Worm (Caenorhabditis elegans) whole organism, early embryonic: Measurements from ENCODE around the gene sdz-9.
A peak's percentile ranks its signal among the peaks of the same experiment; 100 is the strongest.

Source experiments
- B0310.2 ChIP-seq: sonication (generic microtip); optimal IDR thresholded peaks from 2 replicates; lab custom pipeline; 2016; ENCODE audit warnings: mild to moderate bottlenecking, missing genetic modification characterization, missing compliant biosample characterization
- F13C5.2 ChIP-seq: sonication (generic microtip); optimal IDR thresholded peaks from 2 replicates; lab custom pipeline; 2017; ENCODE audit warnings: mild to moderate bottlenecking, missing genetic modification characterization, inconsistent platforms, missing compliant biosample characterization
- aly-1 ChIP-seq: sonication (generic microtip); optimal IDR thresholded peaks from 2 replicates; lab custom pipeline; 2016; ENCODE audit warnings: missing genetic modification characterization, missing compliant biosample characterization
- ama-1 ChIP-seq: fragments of 150-350 bp; optimal IDR thresholded peaks from 2 replicates; lab custom pipeline; 2014
- ceh-13 ChIP-seq: fragments of 200-800 bp; sonication (Bioruptor generic); optimal IDR thresholded peaks from 2 replicates; lab custom pipeline; 2018; ENCODE audit warnings: mild to moderate bottlenecking, missing genetic modification characterization, missing compliant biosample characterization
- ceh-36 ChIP-seq: sonication (generic microtip); optimal IDR thresholded peaks from 2 replicates; lab custom pipeline; 2016; ENCODE audit warnings: missing genetic modification characterization, inconsistent platforms, missing compliant biosample characterization
- ets-7 ChIP-seq: sonication (generic microtip); optimal IDR thresholded peaks from 2 replicates; lab custom pipeline; 2016; ENCODE audit warnings: missing genotype, missing genetic modification characterization, missing compliant biosample characterization
- flt-1 ChIP-seq: fragments of 200-800 bp; sonication (Bioruptor generic); IDR thresholded peaks from 2 replicates; pipeline ENCODE4 v1.3.6; 2022; ENCODE audit warnings: missing genetic modification characterization, missing compliant biosample characterization
- hmbx-1 ChIP-seq: sonication (generic microtip); optimal IDR thresholded peaks from 2 replicates; lab custom pipeline; 2016; ENCODE audit warnings: mild to moderate bottlenecking, missing genetic modification characterization, missing compliant biosample characterization
- hmg-4 ChIP-seq: fragments of 200-800 bp; sonication (Bioruptor generic); optimal IDR thresholded peaks from 2 replicates; lab custom pipeline; 2018; ENCODE audit warnings: mild to moderate bottlenecking, missing genetic modification characterization, missing compliant biosample characterization
- hnd-1 ChIP-seq: sonication (generic microtip); optimal IDR thresholded peaks from 2 replicates; lab custom pipeline; 2016; ENCODE audit warnings: missing genetic modification characterization, missing compliant biosample characterization
- pes-1 ChIP-seq: fragments of 200-800 bp; sonication (Bioruptor generic); IDR thresholded peaks from 2 replicates; pipeline ENCODE4 v1.3.6; 2022; ENCODE audit warnings: missing genetic modification reagents, missing genetic modification characterization, missing compliant biosample characterization
- scrt-1 ChIP-seq: fragments of 200-800 bp; sonication (Bioruptor generic); IDR thresholded peaks from 2 replicates; pipeline ENCODE4 v1.3.6; 2022; ENCODE audit warnings: missing genetic modification characterization, missing compliant biosample characterization
- sea-1 ChIP-seq: fragments of 200-800 bp; sonication (Bioruptor generic); conservative IDR thresholded peaks from 2 replicates; pipeline ENCODE4 v1.3.6; 2022; ENCODE audit warnings: missing genetic modification characterization, missing compliant biosample characterization
- tbx-11 ChIP-seq: fragments of 200-800 bp; sonication (Bioruptor generic); IDR thresholded peaks from 2 replicates; pipeline ENCODE4 v1.3.6; 2022; ENCODE audit warnings: missing genetic modification characterization, missing compliant biosample characterization
- tbx-37 ChIP-seq: fragments of 200-800 bp; sonication (Bioruptor generic); conservative IDR thresholded peaks from 2 replicates; pipeline ENCODE4 v1.3.6; 2022; ENCODE audit warnings: missing genetic modification reagents, missing genetic modification characterization, missing compliant biosample characterization
- tra-4 ChIP-seq: sonication (generic microtip); optimal IDR thresholded peaks from 2 replicates; lab custom pipeline; 2017; ENCODE audit warnings: missing genetic modification characterization, missing compliant biosample characterization

Gene sdz-9

ce11 chrII:2758476-2758875, 15.0 kb downstream of the sdz-9 start, which contains the start of gene fbxb-107:
fbxb-107 (plus strand) TSS chrII:2758772.
- TF ChIP-seq scrt-1 = no peak
- TF ChIP-seq tbx-11 (GFP tag; lab: Robert Waterston, UW) = no peak
- TF ChIP-seq aly-1 (tag; lab: Kevin White, UChicago) = no peak
- TF ChIP-seq hnd-1 (tag; lab: Kevin White, UChicago) = no peak
- TF ChIP-seq ets-7 (tag; lab: Kevin White, UChicago) = no peak
- TF ChIP-seq pes-1 (GFP tag; lab: Robert Waterston, UW) = no peak
- no peak for TF ChIP-seq tra-4 (tag; lab: Kevin White, UChicago)
- no peak for TF ChIP-seq hmg-4
- no peak for TF ChIP-seq flt-1 (GFP tag; lab: Robert Waterston, UW)
- TF ChIP-seq sea-1 = no peak; the same call in 1 of the 2 replicates
- TF ChIP-seq ama-1 = no peak
- no peak for TF ChIP-seq B0310.2 (tag; lab: Kevin White, UChicago)
- no peak for TF ChIP-seq tbx-37
- no peak for TF ChIP-seq ceh-36 (tag; lab: Kevin White, UChicago)
- TF ChIP-seq F13C5.2 (tag; lab: Kevin White, UChicago) = no peak

DNA sequence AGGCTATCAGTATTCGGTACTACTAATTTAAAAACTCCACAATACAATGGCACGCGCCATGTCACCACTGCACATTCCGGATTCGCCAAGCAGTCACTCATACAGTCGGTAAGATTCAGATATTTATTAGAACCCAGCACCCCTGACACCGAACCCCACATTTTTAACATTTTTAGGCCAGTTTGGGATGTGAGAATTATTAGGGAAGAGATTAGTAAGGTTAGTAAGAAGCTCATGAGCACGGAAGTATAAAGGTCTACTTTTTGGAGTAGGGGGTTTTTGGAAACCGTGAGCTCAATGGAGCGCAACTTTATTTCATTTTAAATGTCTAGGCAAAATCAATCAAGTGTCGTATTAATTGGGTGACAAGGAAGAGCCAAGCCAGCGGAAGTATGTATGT, 15.5 kb downstream of the sdz-9 start, which contains the start of gene F29A7.8:
F29A7.8 (minus strand) TSS at position 101 of the 400 bp plus-strand sequence.
- TF ChIP-seq pes-1 (GFP tag; lab: Robert Waterston, UW) (no peak), aly-1 (tag; lab: Kevin White, UChicago) (no peak), hmbx-1 (tag; lab: Kevin White, UChicago) (no peak), tbx-11 (GFP tag; lab: Robert Waterston, UW) (no peak), flt-1 (GFP tag; lab: Robert Waterston, UW) (no peak), sea-1 (no peak), ceh-13 (GFP tag; lab: Kevin White, UChicago) (no peak), hnd-1 (tag; lab: Kevin White, UChicago) (no peak), scrt-1 (no peak), B0310.2 (tag; lab: Kevin White, UChicago) (no peak), F13C5.2 (tag; lab: Kevin White, UChicago) (no peak)

DNA sequence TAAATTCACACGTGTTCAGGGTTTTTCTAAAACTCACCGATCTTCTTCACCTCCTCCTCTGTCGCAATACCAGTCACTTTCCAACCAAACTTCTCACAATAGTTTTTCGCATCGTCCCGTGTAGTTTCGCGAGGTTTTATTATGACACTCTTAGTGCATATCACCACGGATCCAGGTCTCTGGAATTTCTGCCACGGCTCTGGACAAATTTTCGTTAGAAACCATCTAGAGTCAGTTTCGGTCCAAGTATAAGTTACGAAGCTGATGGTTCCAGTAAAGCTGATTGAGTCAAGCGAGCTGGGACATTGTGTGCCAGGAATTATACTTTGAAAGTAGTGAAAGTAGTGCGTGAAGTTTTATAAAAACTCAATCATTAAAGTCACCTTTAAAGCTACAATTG, 17.1 kb downstream of the sdz-9 start:
- TF ChIP-seq B0310.2 (tag; lab: Kevin White, UChicago) (no peak), ceh-13 (GFP tag; lab: Kevin White, UChicago) (no peak), tbx-37 (no peak), sea-1 (no peak)

DNA sequence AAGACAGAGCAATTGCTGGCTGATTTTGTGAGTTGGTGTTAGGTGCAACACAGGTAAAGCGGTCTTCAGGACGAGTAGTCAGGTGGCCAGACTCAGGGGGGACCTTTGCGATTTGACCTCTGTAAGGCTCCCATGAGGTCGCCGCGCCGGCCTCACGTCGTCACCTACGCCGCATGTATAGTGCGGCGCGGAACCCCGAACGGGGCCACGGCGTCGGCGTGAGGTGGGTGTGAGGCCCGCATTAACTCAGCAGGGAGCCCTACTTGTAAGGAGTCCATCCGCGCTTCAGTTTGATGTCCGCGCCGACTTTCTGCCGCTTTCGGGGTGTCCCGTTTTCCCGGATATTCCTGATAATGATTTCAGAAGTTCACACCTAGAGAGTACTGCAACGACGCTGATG, 18.8 kb downstream of the sdz-9 start:
- TF ChIP-seq tbx-11 (GFP tag; lab: Robert Waterston, UW) (no peak), sea-1 (no peak), hnd-1 (tag; lab: Kevin White, UChicago) (no peak), ceh-13 (GFP tag; lab: Kevin White, UChicago) (no peak), tbx-37 (no peak), B0310.2 (tag; lab: Kevin White, UChicago) (no peak)

- no peak for TF ChIP-seq B0310.2 (tag; lab: Kevin White, UChicago)
- TF ChIP-seq ama-1 = no peak
- TF ChIP-seq flt-1 (GFP tag; lab: Robert Waterston, UW) = no peak
- no peak for TF ChIP-seq hnd-1 (tag; lab: Kevin White, UChicago)
- no peak for TF ChIP-seq scrt-1
- no peak for TF ChIP-seq hmbx-1 (tag; lab: Kevin White, UChicago)
- TF ChIP-seq pes-1 (GFP tag; lab: Robert Waterston, UW) = no peak
- no peak for TF ChIP-seq F13C5.2 (tag; lab: Kevin White, UChicago)
- TF ChIP-seq tbx-37 = no peak
- TF ChIP-seq tra-4 (tag; lab: Kevin White, UChicago) = no peak
- TF ChIP-seq ceh-13 (GFP tag; lab: Kevin White, UChicago) = no peak
- TF ChIP-seq ets-7 (tag; lab: Kevin White, UChicago) = no peak
- TF ChIP-seq sea-1 = no peak
- no peak for TF ChIP-seq ceh-36 (tag; lab: Kevin White, UChicago)
- no peak for TF ChIP-seq aly-1 (tag; lab: Kevin White, UChicago)
- no peak for TF ChIP-seq tbx-11 (GFP tag; lab: Robert Waterston, UW)
- TF ChIP-seq hmg-4 = no peak
Observed at ce11 chrII:2752999-2753398, 20.4 kb downstream of the sdz-9 start, which contains the start of gene F29A7.3. F29A7.3 (plus strand) TSS chrII:2753299.

ce11 chrII:2752536-2752935, 20.9 kb downstream of the sdz-9 start, which contains the start of gene F29A7.6:
F29A7.6 (minus strand) TSS chrII:2752611.
- TF ChIP-seq pes-1 (GFP tag; lab: Robert Waterston, UW) (0 out of 2 replicates have a peak, but pooled peaks have one; percentile 58), B0310.2 (tag; lab: Kevin White, UChicago) (no peak)

ce11 chrII:2751278-2751677, 22.2 kb downstream of the sdz-9 start:
- TF ChIP-seq tra-4 (tag; lab: Kevin White, UChicago) (no peak), pes-1 (GFP tag; lab: Robert Waterston, UW) (no peak), ceh-36 (tag; lab: Kevin White, UChicago) (no peak), hnd-1 (tag; lab: Kevin White, UChicago) (no peak), F13C5.2 (tag; lab: Kevin White, UChicago) (no peak)

DNA sequence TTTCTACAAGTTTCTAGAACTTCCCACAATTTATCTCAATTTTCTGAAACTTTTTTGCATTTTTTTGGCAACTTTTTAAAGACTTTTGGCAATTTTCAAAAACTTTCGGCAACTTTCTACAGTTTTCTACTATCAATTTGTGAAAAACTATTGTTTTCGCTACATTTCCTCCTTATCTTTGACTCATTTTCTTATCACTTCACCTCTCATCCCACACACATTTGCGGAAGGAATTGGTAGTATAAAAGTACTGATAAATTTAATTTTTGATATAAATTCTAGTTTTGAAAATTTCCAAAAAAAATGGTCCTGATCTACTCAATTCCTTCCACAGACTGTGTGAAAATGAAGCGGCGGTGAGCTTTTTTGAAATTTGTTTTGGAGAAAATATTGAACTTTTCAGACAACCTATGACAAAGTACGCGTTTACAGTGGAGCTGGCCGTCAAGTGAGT, 23.8 kb downstream of the sdz-9 start, which contains the start of gene F29A7.4:
F29A7.4 (plus strand) TSS at position 404 of the 454 bp plus-strand sequence.
- TF ChIP-seq ceh-13 (GFP tag; lab: Kevin White, UChicago) (no peak), ceh-36 (tag; lab: Kevin White, UChicago) (no peak), hmg-4 (no peak), ama-1 (no peak), ets-7 (tag; lab: Kevin White, UChicago) (no peak), tbx-11 (GFP tag; lab: Robert Waterston, UW) (no peak), tbx-37 (no peak), sea-1 (no peak), aly-1 (tag; lab: Kevin White, UChicago) (no peak), F13C5.2 (tag; lab: Kevin White, UChicago) (no peak), tra-4 (tag; lab: Kevin White, UChicago) (no peak), flt-1 (GFP tag; lab: Robert Waterston, UW) (no peak), hmbx-1 (tag; lab: Kevin White, UChicago) (no peak), scrt-1 (no peak), pes-1 (GFP tag; lab: Robert Waterston, UW) (no peak), B0310.2 (tag; lab: Kevin White, UChicago) (no peak), hnd-1 (tag; lab: Kevin White, UChicago) (no peak)
